Fruit fly (Drosophila melanogaster) whole organism, embryonic: ENCODE data around the gene comm.

ENCODE experiments used
- Asciz ChIP-seq: fragments of 200-800 bp; sonication (Bioruptor generic); optimal IDR thresholded peaks from 2 replicates; lab custom pipeline; 2017; ENCODE audit warnings: missing biosample characterization, mild to moderate bottlenecking, missing genetic modification characterization, missing genetic modification reagents
- Atf6 ChIP-seq: fragments of 200-800 bp; sonication (Bioruptor generic); IDR thresholded peaks from 2 replicates; pipeline ENCODE4 v1.3.6; 2022; ENCODE audit warnings: missing biosample characterization, missing genetic modification characterization
- B-H2 ChIP-seq: fragments of 200-800 bp; sonication (Bioruptor generic); optimal IDR thresholded peaks from 2 replicates; lab custom pipeline; 2018; ENCODE audit warnings: missing biosample characterization, mild to moderate bottlenecking, missing genetic modification characterization
- BEAF-32 ChIP-seq: fragments of 200-800 bp; sonication (Bioruptor generic); optimal IDR thresholded peaks from 3 replicates; lab custom pipeline; 2017; ENCODE audit warnings: missing biosample characterization, missing genetic modification characterization, mild to moderate bottlenecking, moderate library complexity, missing genetic modification reagents
- C15 ChIP-seq: fragments of 200-800 bp; sonication (Bioruptor generic); IDR thresholded peaks from 3 replicates; pipeline ENCODE4 v1.3.6; 2022; ENCODE audit warnings: missing biosample characterization, missing genetic modification characterization
- CG10431 ChIP-seq: fragments of 200-800 bp; sonication (Bioruptor generic); optimal IDR thresholded peaks from 3 replicates; lab custom pipeline; 2018; ENCODE audit warnings: missing biosample characterization, mild to moderate bottlenecking, missing genetic modification characterization
- CG12942 ChIP-seq: fragments of 200-800 bp; sonication (Bioruptor generic); optimal IDR thresholded peaks from 3 replicates; lab custom pipeline; 2016; ENCODE audit warnings: missing biosample characterization, missing genetic modification characterization
- CG17359 ChIP-seq: fragments of 200-800 bp; sonication (Bioruptor generic); optimal IDR thresholded peaks from 3 replicates; lab custom pipeline; 2018; ENCODE audit warnings: missing biosample characterization, mild to moderate bottlenecking, missing genetic modification characterization, moderate library complexity
- CG31224 ChIP-seq: fragments of 200-800 bp; sonication (Bioruptor generic); IDR thresholded peaks from 2 replicates; pipeline ENCODE4 v1.3.6; 2022; ENCODE audit warnings: missing biosample characterization, missing genetic modification characterization
- CG3163 ChIP-seq: fragments of 200-800 bp; sonication (Bioruptor generic); optimal IDR thresholded peaks from 3 replicates; lab custom pipeline; 2016; ENCODE audit warnings: missing biosample characterization, missing genetic modification characterization
- CG3407 ChIP-seq: fragments of 200-800 bp; sonication (Bioruptor generic); optimal IDR thresholded peaks from 2 replicates; lab custom pipeline; 2018; ENCODE audit warnings: missing biosample characterization, mild to moderate bottlenecking, missing genetic modification characterization
- CG34422 ChIP-seq: fragments of 200-800 bp; sonication (Bioruptor generic); IDR thresholded peaks from 3 replicates; pipeline ENCODE4 v1.3.6; 2022; ENCODE audit warnings: missing biosample characterization, missing genetic modification characterization
- CG4820 ChIP-seq: fragments of 200-800 bp; sonication (Bioruptor generic); optimal IDR thresholded peaks from 3 replicates; lab custom pipeline; 2016; ENCODE audit warnings: missing biosample characterization, missing genetic modification characterization
- CG5180 ChIP-seq: fragments of 200-800 bp; sonication (Bioruptor generic); optimal IDR thresholded peaks from 3 replicates; lab custom pipeline; 2017; ENCODE audit warnings: missing biosample characterization, missing genetic modification characterization, mild to moderate bottlenecking, moderate library complexity, missing genetic modification reagents
- CG8281 ChIP-seq: fragments of 200-800 bp; sonication (Bioruptor generic); optimal IDR thresholded peaks from 2 replicates; lab custom pipeline; 2018; ENCODE audit warnings: missing biosample characterization, mild to moderate bottlenecking, missing genetic modification characterization, moderate library complexity
- CG8290 ChIP-seq, 3 experiments: fragments of 200-800 bp; sonication (Bioruptor generic); optimal IDR thresholded peaks; 2 replicates each; lab custom pipeline; 2016 to 2019; ENCODE audit warnings: missing biosample characterization in 3 of 3, missing genetic modification characterization in 3 of 3, mild to moderate bottlenecking in 2 of 3, moderate library complexity in 1 of 3
- CG9609 ChIP-seq: fragments of 200-800 bp; sonication (Bioruptor generic); optimal IDR thresholded peaks from 3 replicates; lab custom pipeline; 2016; ENCODE audit warnings: missing biosample characterization, missing genetic modification characterization
- CG9727 ChIP-seq: fragments of 200-800 bp; sonication (Bioruptor generic); optimal IDR thresholded peaks from 3 replicates; lab custom pipeline; 2017; ENCODE audit warnings: missing biosample characterization, mild to moderate bottlenecking, missing genetic modification characterization
- Camta ChIP-seq: fragments of 200-800 bp; sonication (Bioruptor generic); optimal IDR thresholded peaks from 2 replicates; lab custom pipeline; 2016; ENCODE audit warnings: missing biosample characterization, missing genetic modification characterization
- Drgx ChIP-seq: fragments of 200-800 bp; sonication (Bioruptor generic); IDR thresholded peaks from 2 replicates; pipeline ENCODE4 v1.3.6; 2022; ENCODE audit warnings: missing biosample characterization, missing genetic modification characterization
- Gug ChIP-seq: fragments of 200-800 bp; sonication (Bioruptor generic); IDR thresholded peaks from 4 replicates; pipeline ENCODE4 v1.3.6; 2022; ENCODE audit warnings: missing biosample characterization, missing genetic modification characterization
- Hand ChIP-seq: fragments of 200-800 bp; sonication (Bioruptor generic); optimal IDR thresholded peaks from 2 replicates; lab custom pipeline; 2017; ENCODE audit warnings: mild to moderate bottlenecking, missing biosample characterization, missing genetic modification reagents, missing genetic modification characterization
- Kr ChIP-seq: fragments of 200-800 bp; sonication (Bioruptor generic); optimal IDR thresholded peaks from 2 replicates; lab custom pipeline; 2017; ENCODE audit warnings: missing biosample characterization, mild to moderate bottlenecking, missing genetic modification characterization
- MTF-1 ChIP-seq: fragments of 200-800 bp; sonication (Bioruptor generic); optimal IDR thresholded peaks from 2 replicates; lab custom pipeline; 2018; ENCODE audit warnings: missing biosample characterization, mild to moderate bottlenecking, missing genetic modification characterization, borderline replicate concordance
- Rfx ChIP-seq: fragments of 200-800 bp; sonication (Bioruptor generic); IDR thresholded peaks from 2 replicates; pipeline ENCODE4 v1.3.6; 2022; ENCODE audit warnings: missing biosample characterization, missing genetic modification characterization
- Sox100B ChIP-seq: fragments of 200-800 bp; sonication (Bioruptor generic); optimal IDR thresholded peaks from 3 replicates; lab custom pipeline; 2018; ENCODE audit warnings: missing biosample characterization, mild to moderate bottlenecking, missing genetic modification characterization
- Sry-δ ChIP-seq: fragments of 200-800 bp; sonication (Bioruptor generic); optimal IDR thresholded peaks from 2 replicates; lab custom pipeline; 2016; ENCODE audit warnings: missing biosample characterization, missing genetic modification characterization
- ara ChIP-seq: fragments of 200-800 bp; sonication (Bioruptor generic); IDR thresholded peaks from 2 replicates; pipeline ENCODE4 v1.3.6; 2022; ENCODE audit warnings: missing biosample characterization, missing genetic modification characterization
- bsh ChIP-seq, 2 experiments: fragments of 200-800 bp; sonication (Bioruptor generic); optimal IDR thresholded peaks; 2 replicates each; lab custom pipeline; 2017 to 2018; ENCODE audit warnings: mild to moderate bottlenecking in 2 of 2, missing biosample characterization in 2 of 2, missing genetic modification characterization in 2 of 2, moderate library complexity in 1 of 2
- disco-r ChIP-seq: fragments of 200-800 bp; sonication (Bioruptor generic); optimal IDR thresholded peaks from 2 replicates; lab custom pipeline; 2016; ENCODE audit warnings: missing biosample characterization, missing genetic modification characterization
- dm ChIP-seq: fragments of 200-800 bp; sonication (Bioruptor generic); optimal IDR thresholded peaks from 3 replicates; lab custom pipeline; 2016; ENCODE audit warnings: missing biosample characterization, missing genetic modification characterization
- dmrt99B ChIP-seq: fragments of 200-800 bp; sonication (Bioruptor generic); optimal IDR thresholded peaks from 2 replicates; lab custom pipeline; 2018; ENCODE audit warnings: missing biosample characterization, mild to moderate bottlenecking, missing genetic modification characterization, moderate library complexity
- eve ChIP-seq, 2 experiments: fragments of >200 bp; optimal IDR thresholded peaks; 2 replicates each; lab custom pipeline; 2017; ENCODE audit warnings: missing biosample characterization in 2 of 2, missing genetic modification characterization in 2 of 2
- ftz-f1 ChIP-seq: fragments of 200-800 bp; sonication (Bioruptor generic); optimal IDR thresholded peaks from 2 replicates; lab custom pipeline; 2016; ENCODE audit warnings: missing biosample characterization, missing genetic modification characterization
- fu2 ChIP-seq: fragments of 200-800 bp; sonication (Bioruptor generic); optimal IDR thresholded peaks from 2 replicates; lab custom pipeline; 2016; ENCODE audit warnings: missing biosample characterization, missing genetic modification characterization
- grn ChIP-seq: fragments of 200-800 bp; sonication (Bioruptor generic); optimal IDR thresholded peaks from 3 replicates; lab custom pipeline; 2017; ENCODE audit warnings: missing biosample characterization, missing genetic modification characterization
- h ChIP-seq: fragments of >200 bp; optimal IDR thresholded peaks from 2 replicates; lab custom pipeline; 2017
- hb ChIP-seq: fragments of 200-800 bp; sonication (Bioruptor generic); IDR thresholded peaks from 3 replicates; pipeline ENCODE4 v1.3.6; 2022; ENCODE audit warnings: missing biosample characterization, missing genetic modification characterization; ENCODE audit not compliant: partially characterized antibody
- klu ChIP-seq: fragments of 200-800 bp; sonication (Bioruptor generic); IDR thresholded peaks from 2 replicates; pipeline ENCODE4 v1.3.6; 2022; ENCODE audit warnings: missing biosample characterization, missing genetic modification characterization
- lola ChIP-seq, 3 experiments: fragments of >200 bp in 2 of 3; fragments of 200-800 bp in 1 of 3; sonication (Bioruptor generic) in 1 of 3; optimal IDR thresholded peaks; 2 replicates each; lab custom pipeline; 2017 to 2019; ENCODE audit warnings: missing biosample characterization in 3 of 3, missing genetic modification characterization in 3 of 3, mild to moderate bottlenecking in 1 of 3, moderate library complexity in 1 of 3
- lov ChIP-seq, 2 experiments: fragments of 200-800 bp in 1 of 2; fragments of >200 bp in 1 of 2; sonication (Bioruptor generic) in 1 of 2; IDR thresholded peaks in 1 of 2; optimal IDR thresholded peaks in 1 of 2; 2 replicates in 1 of 2; 3 replicates in 1 of 2; pipeline versions ENCODE4 v1.3.6 to Lab custom; 2017 to 2022; ENCODE audit warnings: missing biosample characterization in 1 of 2, missing genetic modification characterization in 1 of 2
- nerfin-1 ChIP-seq: fragments of 200-800 bp; sonication (Bioruptor generic); optimal IDR thresholded peaks from 3 replicates; lab custom pipeline; 2019; ENCODE audit warnings: missing biosample characterization, mild to moderate bottlenecking, missing genetic modification characterization, moderate library complexity
- oc ChIP-seq: fragments of 200-800 bp; sonication (Bioruptor generic); optimal IDR thresholded peaks from 2 replicates; lab custom pipeline; 2018; ENCODE audit warnings: missing biosample characterization, mild to moderate bottlenecking, missing genetic modification characterization, moderate library complexity
- salm ChIP-seq: fragments of 200-800 bp; sonication (Bioruptor generic); optimal IDR thresholded peaks from 2 replicates; lab custom pipeline; 2018; ENCODE audit warnings: missing biosample characterization, mild to moderate bottlenecking, missing genetic modification characterization
- slp2 ChIP-seq: fragments of 200-800 bp; sonication (Bioruptor generic); optimal IDR thresholded peaks from 2 replicates; lab custom pipeline; 2016; ENCODE audit warnings: missing biosample characterization, missing genetic modification characterization
- sna ChIP-seq: fragments of 200-800 bp; sonication (Bioruptor generic); IDR thresholded peaks from 2 replicates; pipeline ENCODE4 v1.3.6; 2022; ENCODE audit warnings: missing biosample characterization, missing genetic modification characterization; ENCODE audit not compliant: partially characterized antibody
- sug ChIP-seq: fragments of 200-800 bp; optimal IDR thresholded peaks from 2 replicates; lab custom pipeline; 2019; ENCODE audit warnings: missing biosample characterization, mild to moderate bottlenecking, missing genetic modification characterization, moderate library complexity
- twi ChIP-seq: fragments of 200-800 bp; optimal IDR thresholded peaks from 2 replicates; lab custom pipeline; 2019; ENCODE audit warnings: missing biosample characterization, mild to moderate bottlenecking, missing genetic modification characterization, moderate library complexity
- unpg ChIP-seq: fragments of 200-800 bp; sonication (Bioruptor generic); optimal IDR thresholded peaks from 3 replicates; lab custom pipeline; 2018; ENCODE audit warnings: missing biosample characterization, mild to moderate bottlenecking, missing genetic modification characterization, moderate library complexity
- wdn ChIP-seq: fragments of 200-800 bp; sonication (Bioruptor generic); IDR thresholded peaks from 2 replicates; pipeline ENCODE4 v1.3.6; 2022; ENCODE audit warnings: missing biosample characterization, missing genetic modification characterization

Gene comm

DNA sequence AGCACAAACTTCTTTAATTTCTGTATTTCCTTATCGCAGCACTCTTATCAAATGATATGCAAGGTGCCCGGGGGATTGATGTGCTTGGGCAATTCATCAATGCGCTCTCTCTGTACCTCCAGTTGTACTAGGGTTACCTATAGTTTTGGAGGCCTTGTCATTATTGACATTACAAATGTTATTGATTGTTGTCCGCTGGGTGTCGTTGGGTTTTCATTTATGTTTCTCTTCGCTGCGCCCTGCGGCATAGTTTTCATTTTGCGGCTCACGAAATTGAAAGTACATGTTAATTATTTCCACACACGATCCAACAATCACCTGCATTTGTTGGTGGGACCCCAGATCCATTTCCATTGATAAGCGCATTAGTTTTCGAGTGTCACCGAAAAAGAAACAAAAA lies 22.0 kb downstream of the comm start (continued):
- TF ChIP-seq disco-r (GFP tag; lab: Kevin White, UChicago), result no peak
- no peak for TF ChIP-seq C15 (GFP tag; lab: Robert Waterston, UW)
- no peak for TF ChIP-seq CG12942 (GFP tag; lab: Kevin White, UChicago)
- TF ChIP-seq unpg (GFP tag; lab: Kevin White, UChicago), result peak; percentile 5
- no peak for TF ChIP-seq twi (tag; lab: Kevin White, UChicago)
- no peak for TF ChIP-seq MTF-1
- peak in 1 of 2 experiments; percentile 38 for TF ChIP-seq eve (GFP tag; optimal IDR thresholded peaks at IDR 0.05; lab: Kevin White, UChicago)
- no peak for TF ChIP-seq CG5180 (GFP tag; lab: Kevin White, UChicago)
- no peak for TF ChIP-seq hb (GFP tag; lab: Robert Waterston, UW)
- TF ChIP-seq slp2, result no peak
- TF ChIP-seq CG3163 (GFP tag; lab: Kevin White, UChicago), result no peak
- TF ChIP-seq dm (GFP tag; lab: Kevin White, UChicago), result no peak
- TF ChIP-seq Hand (GFP tag; lab: Kevin White, UChicago), result no peak
- no peak for TF ChIP-seq CG31224 (GFP tag; lab: Robert Waterston, UW)
- no peak for TF ChIP-seq salm (tag; lab: Kevin White, UChicago)
- TF ChIP-seq B-H2 (GFP tag; lab: Kevin White, UChicago), result no peak
- peak; percentile 68 for TF ChIP-seq CG8281 (tag; lab: Kevin White, UChicago)
- TF ChIP-seq wdn (GFP tag; lab: Robert Waterston, UW), result no peak
- TF ChIP-seq nerfin-1 (tag; lab: Kevin White, UChicago), result no peak
- TF ChIP-seq grn, result peak; percentile 61
- no peak for TF ChIP-seq fu2
- TF ChIP-seq Camta, result no peak
- TF ChIP-seq sna (GFP tag; lab: Robert Waterston, UW), result no peak
- TF ChIP-seq Drgx (GFP tag; lab: Robert Waterston, UW), result no peak
- TF ChIP-seq Kr (GFP tag; lab: Kevin White, UChicago), result peak; percentile 2
- TF ChIP-seq oc (tag; lab: Kevin White, UChicago), result peak; percentile 28
- TF ChIP-seq dmrt99B (tag; lab: Kevin White, UChicago), result no peak
- TF ChIP-seq h (lab: Kevin White, UChicago), result no peak
- peak; percentile 36 for TF ChIP-seq Asciz (GFP tag; lab: Kevin White, UChicago)
- TF ChIP-seq Sox100B, result peak; percentile 42
- no peak for TF ChIP-seq Sry-δ (GFP tag; lab: Kevin White, UChicago)
- TF ChIP-seq CG3407 (GFP tag; lab: Kevin White, UChicago), result peak; percentile 45
- no peak for TF ChIP-seq BEAF-32 (GFP tag; lab: Kevin White, UChicago)
- no peak for TF ChIP-seq CG34422 (GFP tag; lab: Robert Waterston, UW)
- no peak for TF ChIP-seq ftz-f1 (GFP tag; lab: Kevin White, UChicago)
- TF ChIP-seq bsh (GFP tag; optimal IDR thresholded peaks at IDR 0.05; lab: Kevin White, UChicago), result peak in 1 of 2 experiments; percentile 23
- peak; percentile 72 for TF ChIP-seq sug
- TF ChIP-seq CG8290 (GFP tag; optimal IDR thresholded peaks at IDR 0.05; lab: Kevin White, UChicago), result no peak
- peak in 1 of 2 experiments; percentile 7 for TF ChIP-seq CG8290 (tag; optimal IDR thresholded peaks at IDR 0.05; lab: Kevin White, UChicago)
- TF ChIP-seq lola (GFP tag; optimal IDR thresholded peaks at IDR 0.05; lab: Kevin White, UChicago), result no peak
- no peak for TF ChIP-seq Gug (GFP tag; lab: Robert Waterston, UW)
- no peak for TF ChIP-seq Atf6 (GFP tag; lab: Robert Waterston, UW)
- TF ChIP-seq lov (optimal IDR thresholded peaks at IDR 0.05; lab: Kevin White, UChicago), result no peak
- TF ChIP-seq lov (GFP tag; IDR thresholded peaks at IDR 0.05; lab: Robert Waterston, UW), result no peak
- TF ChIP-seq Rfx (GFP tag; lab: Robert Waterston, UW), result no peak
- TF ChIP-seq klu (GFP tag; lab: Robert Waterston, UW), result no peak
- TF ChIP-seq CG10431 (GFP tag; lab: Kevin White, UChicago), result peak; percentile 54
- TF ChIP-seq ara (GFP tag; lab: Robert Waterston, UW), result peak; percentile 32; the same call in 1 of the 2 replicates
- peak; percentile 15 for TF ChIP-seq CG17359 (tag; lab: Kevin White, UChicago)
- no peak for TF ChIP-seq CG4820 (GFP tag; lab: Kevin White, UChicago)
- peak; percentile 1 for TF ChIP-seq CG9727 (GFP tag; lab: Kevin White, UChicago)
- TF ChIP-seq CG9609 (GFP tag; lab: Kevin White, UChicago), result no peak
